Worm (Caenorhabditis elegans) whole organism, L4/young adult: ENCODE results near the gene srx-13.

Source experiments
- W03F9.2 ChIP-seq: fragments of 150-350 bp; optimal IDR thresholded peaks from 2 replicates; lab custom pipeline; 2014; ENCODE audit warnings: missing biosample characterization, missing genetic modification characterization
- dao-5 ChIP-seq: sonication (generic microtip); optimal IDR thresholded peaks from 2 replicates; lab custom pipeline; 2016; ENCODE audit warnings: missing genotype, missing genetic modification characterization, moderate library complexity, missing compliant biosample characterization

ce11 chrIV:1096154-1096553, 22.3 kb downstream of the srx-13 start:
- TF ChIP-seq dao-5 (no peak), W03F9.2 (tag; lab: Kevin White, UChicago) (no peak)
